Worm (Caenorhabditis elegans) whole organism, L1 larva: ENCODE measurements around the gene Y37D8A.2.
A peak's percentile ranks its signal among the peaks of the same experiment; 100 is the strongest.

ENCODE experiments used
- aha-1 ChIP-seq: fragments of 150-350 bp; optimal IDR thresholded peaks from 2 replicates; lab custom pipeline; 2014; ENCODE audit warnings: missing biosample characterization, missing genetic modification characterization
- alr-1 ChIP-seq: fragments of 200-800 bp; sonication (Bioruptor generic); optimal IDR thresholded peaks from 2 replicates; lab custom pipeline; 2018; ENCODE audit warnings: borderline replicate concordance, mild to moderate bottlenecking, missing genetic modification characterization, missing compliant biosample characterization
- ama-1 ChIP-seq: fragments of 150-350 bp; optimal IDR thresholded peaks from 2 replicates; lab custom pipeline; 2014
- dpl-1 ChIP-seq, 3 experiments: fragments of 150-350 bp in 2 of 3; sonication (generic microtip) in 1 of 3; optimal IDR thresholded peaks; 2 replicates each; lab custom pipeline; 2014 to 2017; ENCODE audit warnings: missing biosample characterization in 3 of 3, missing genetic modification characterization in 3 of 3, missing genetic modification reagents in 3 of 3
- egl-27 ChIP-seq, 2 experiments: fragments of 150-350 bp in 1 of 2; sonication (generic microtip); optimal IDR thresholded peaks; 3 replicates each; lab custom pipeline; 2017 to 2018; ENCODE audit warnings: missing biosample characterization in 2 of 2, missing genetic modification characterization in 2 of 2, missing genetic modification reagents in 2 of 2
- fos-1 ChIP-seq: fragments of 150-350 bp; optimal IDR thresholded peaks from 2 replicates; lab custom pipeline; 2014; ENCODE audit warnings: missing biosample characterization, missing genetic modification characterization
- nhr-11 ChIP-seq: fragments of 150-350 bp; optimal IDR thresholded peaks from 2 replicates; lab custom pipeline; 2014; ENCODE audit warnings: missing biosample characterization, missing genetic modification characterization
- nhr-12 ChIP-seq: sonication (generic microtip); optimal IDR thresholded peaks from 2 replicates; lab custom pipeline; 2017; ENCODE audit warnings: missing biosample characterization, missing genetic modification characterization
- nhr-237 ChIP-seq: fragments of 150-350 bp; optimal IDR thresholded peaks from 2 replicates; lab custom pipeline; 2014; ENCODE audit warnings: missing biosample characterization, missing genetic modification characterization
- nhr-77 ChIP-seq: fragments of 150-350 bp; optimal IDR thresholded peaks from 2 replicates; lab custom pipeline; 2014; ENCODE audit warnings: missing biosample characterization, missing genetic modification characterization
- nhr-90 ChIP-seq: sonication (generic microtip); optimal IDR thresholded peaks from 2 replicates; lab custom pipeline; 2016; ENCODE audit warnings: mild to moderate bottlenecking, missing genetic modification characterization, missing compliant biosample characterization; ENCODE audit not compliant: poor library complexity
- snpc-4 ChIP-seq: fragments of 150-350 bp; optimal IDR thresholded peaks from 2 replicates; lab custom pipeline; 2014; ENCODE audit warnings: missing biosample characterization, missing genetic modification characterization

DNA sequence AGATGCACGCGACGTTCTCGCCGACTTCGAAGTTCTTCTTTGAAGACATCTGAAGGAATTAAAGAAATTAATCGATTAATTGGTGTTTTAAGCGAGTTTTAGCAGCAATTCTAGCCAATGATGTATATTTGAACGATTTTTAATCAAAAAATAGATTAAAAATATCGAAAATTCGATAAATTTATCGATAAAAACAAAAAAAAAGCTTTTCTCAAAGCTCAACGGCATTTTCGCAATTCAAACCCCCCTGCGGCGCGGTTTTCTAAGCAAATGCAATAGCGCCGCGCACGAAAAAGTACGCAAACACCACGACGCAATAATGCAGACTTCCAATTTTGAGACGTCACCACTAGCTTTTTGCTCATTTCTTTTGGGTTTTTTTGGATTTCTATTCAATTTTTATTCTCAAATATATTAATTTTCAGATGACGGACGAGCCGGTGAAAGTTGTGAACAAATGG is 54.6 kb downstream of the Y37D8A.2 start, which contains the start of the genes mrg-1 and spcs-2:
- TF ChIP-seq nhr-77 (tag; lab: Kevin White, UChicago) = peak; percentile 73
- peak; percentile 80 to 89 (median 87) for TF ChIP-seq dpl-1 (GFP tag; optimal IDR thresholded peaks at IDR 0.05; lab: Kevin White, UChicago)
- TF ChIP-seq snpc-4 (tag; lab: Kevin White, UChicago) = peak; percentile 70
- TF ChIP-seq aha-1 = peak; percentile 26
- TF ChIP-seq ama-1 (lab: Kevin White, UChicago) = no peak
- TF ChIP-seq alr-1 (tag; lab: Kevin White, UChicago) = no peak
- no peak for TF ChIP-seq egl-27 (tag; optimal IDR thresholded peaks at IDR 0.05; lab: Kevin White, UChicago)
- TF ChIP-seq nhr-12 (tag; lab: Kevin White, UChicago) = no peak
- no peak for TF ChIP-seq nhr-11 (tag; lab: Kevin White, UChicago)
- peak; percentile 83 for TF ChIP-seq fos-1 (tag; lab: Kevin White, UChicago)
- peak; percentile 93 for TF ChIP-seq nhr-90 (tag; lab: Kevin White, UChicago)
- TF ChIP-seq nhr-237 (tag; lab: Kevin White, UChicago) = peak; percentile 61
